Fruit fly (Drosophila melanogaster): ENCODE results near the gene CG13023.

CG13023 gene

dm6 chr3L:16896408-16896807, 30.8 kb downstream of the CG13023 start (continued):
- TF ChIP-seq CG5245 (GFP tag; optimal IDR thresholded peaks at IDR 0.05) (no peak), pzg (GFP tag; optimal IDR thresholded peaks at IDR 0.05) (peak; percentile 7), rib (GFP tag; IDR thresholded peaks at IDR 0.05) (no peak), CG18599 (GFP tag; optimal IDR thresholded peaks at IDR 0.05) (no peak)

- TF ChIP-seq dysf (GFP tag; IDR thresholded peaks at IDR 0.05) = peak; percentile 40; the same call in 1 of the 3 replicates
- no peak for TF ChIP-seq shn (GFP tag; optimal IDR thresholded peaks at IDR 0.05)
- no peak for TF ChIP-seq E2f2 (GFP tag; IDR thresholded peaks at IDR 0.05)
- TF ChIP-seq fd102C (GFP tag; optimal IDR thresholded peaks at IDR 0.05) = no peak
- TF ChIP-seq chif (GFP tag; optimal IDR thresholded peaks at IDR 0.05) = no peak
- TF ChIP-seq CG3847 (GFP tag; IDR thresholded peaks at IDR 0.05) = no peak
- TF ChIP-seq CG1024 (GFP tag; IDR thresholded peaks at IDR 0.05) = no peak
- TF ChIP-seq ci (GFP tag; IDR thresholded peaks at IDR 0.05) = no peak
- TF ChIP-seq Ptx1 (GFP tag; IDR thresholded peaks at IDR 0.05) = peak; percentile 41; the same call in 1 of the 2 replicates
- peak; percentile 58 for TF ChIP-seq row (GFP tag; IDR thresholded peaks at IDR 0.05)
- TF ChIP-seq CG14860 (GFP tag; IDR thresholded peaks at IDR 0.05; ENCODE audit: partially characterized antibody) = no peak
- TF ChIP-seq CG13894 (tag; optimal IDR thresholded peaks at IDR 0.05) = no peak
- TF ChIP-seq Taf1 (GFP tag; IDR thresholded peaks at IDR 0.05) = no peak
- no peak for TF ChIP-seq Abd-B (GFP tag; optimal IDR thresholded peaks at IDR 0.05)
- no peak for TF ChIP-seq Doc2 (GFP tag; IDR thresholded peaks at IDR 0.05)
- no peak for TF ChIP-seq CG34376 (GFP tag; optimal IDR thresholded peaks at IDR 0.05)
- peak; percentile 17 for TF ChIP-seq sug (tag; optimal IDR thresholded peaks at IDR 0.05)
- TF ChIP-seq Dfd (GFP tag; optimal IDR thresholded peaks at IDR 0.05) = no peak
- no peak for TF ChIP-seq CG10959 (GFP tag; IDR thresholded peaks at IDR 0.05)
- TF ChIP-seq CG8924 (tag; optimal IDR thresholded peaks at IDR 0.05) = peak; percentile 23
- TF ChIP-seq Eip74EF (GFP tag; optimal IDR thresholded peaks at IDR 0.05) = no peak
- no peak for TF ChIP-seq Elba2 (GFP tag; optimal IDR thresholded peaks at IDR 0.05)
- TF ChIP-seq CG17568 (GFP tag; optimal IDR thresholded peaks at IDR 0.05) = no peak
- peak; percentile 63 for TF ChIP-seq CG11504 (tag; optimal IDR thresholded peaks at IDR 0.05)
- no peak for TF ChIP-seq CG1647 (GFP tag; optimal IDR thresholded peaks at IDR 0.05)
- TF ChIP-seq CG30403 (GFP tag; optimal IDR thresholded peaks at IDR 0.05) = peak; percentile 1
- TF ChIP-seq Drgx (GFP tag; IDR thresholded peaks at IDR 0.05) = peak; percentile 37; the same call in 1 of the 2 replicates
- no peak for TF ChIP-seq CG30431 (GFP tag; optimal IDR thresholded peaks at IDR 0.05)
- no peak for TF ChIP-seq CG1529 (GFP tag; optimal IDR thresholded peaks at IDR 0.05)
- TF ChIP-seq tgo (GFP tag; IDR thresholded peaks at IDR 0.05) = no peak
- TF ChIP-seq CG3407 (GFP tag; optimal IDR thresholded peaks at IDR 0.05) = no peak
- no peak for TF ChIP-seq luna (GFP tag; optimal IDR thresholded peaks at IDR 0.05)
- TF ChIP-seq CG6813 (GFP tag; optimal IDR thresholded peaks at IDR 0.05) = no peak
- TF ChIP-seq Neu2 (GFP tag; optimal IDR thresholded peaks at IDR 0.05; ENCODE audit: borderline replicate concordance) = no peak
- no peak for TF ChIP-seq CG11456 (GFP tag; IDR thresholded peaks at IDR 0.05)
- TF ChIP-seq CG14441 (GFP tag; IDR thresholded peaks at IDR 0.05) = peak; percentile 35; the same call in 1 of the 2 replicates
- TF ChIP-seq schlank (tag; optimal IDR thresholded peaks at IDR 0.05) = no peak
- no peak for TF ChIP-seq Hmx (GFP tag; optimal IDR thresholded peaks at IDR 0.05)
- TF ChIP-seq Fer3 (tag; optimal IDR thresholded peaks at IDR 0.05) = no peak
- TF ChIP-seq CG2202 (tag; optimal IDR thresholded peaks at IDR 0.05) = no peak
- no peak for TF ChIP-seq Hr3 (GFP tag; optimal IDR thresholded peaks at IDR 0.05)
- TF ChIP-seq odd (GFP tag; optimal IDR thresholded peaks at IDR 0.05) = no peak
- no peak for TF ChIP-seq CG8290 (GFP tag; optimal IDR thresholded peaks at IDR 0.05)
- TF ChIP-seq CG8290 (tag; optimal IDR thresholded peaks at IDR 0.05) = peak in 1 of 2 experiments; percentile 14
- no peak for TF ChIP-seq Hand (GFP tag; optimal IDR thresholded peaks at IDR 0.05)
- TF ChIP-seq tll (GFP tag; optimal IDR thresholded peaks at IDR 0.05) = no peak
These were observed 33.6 kb downstream of the CG13023 start for dm6 chr3L:16893647-16894046.
